Fruit fly (Drosophila melanogaster) whole organism, larva: ENCODE measurements around the gene poe.

ENCODE experiments used
- noc ChIP-seq: fragments of 200-800 bp; sonication (Bioruptor generic); optimal IDR thresholded peaks from 3 replicates; lab custom pipeline; 2019; ENCODE audit warnings: missing biosample characterization, mild to moderate bottlenecking, missing genetic modification characterization, moderate library complexity

poe gene

DNA sequence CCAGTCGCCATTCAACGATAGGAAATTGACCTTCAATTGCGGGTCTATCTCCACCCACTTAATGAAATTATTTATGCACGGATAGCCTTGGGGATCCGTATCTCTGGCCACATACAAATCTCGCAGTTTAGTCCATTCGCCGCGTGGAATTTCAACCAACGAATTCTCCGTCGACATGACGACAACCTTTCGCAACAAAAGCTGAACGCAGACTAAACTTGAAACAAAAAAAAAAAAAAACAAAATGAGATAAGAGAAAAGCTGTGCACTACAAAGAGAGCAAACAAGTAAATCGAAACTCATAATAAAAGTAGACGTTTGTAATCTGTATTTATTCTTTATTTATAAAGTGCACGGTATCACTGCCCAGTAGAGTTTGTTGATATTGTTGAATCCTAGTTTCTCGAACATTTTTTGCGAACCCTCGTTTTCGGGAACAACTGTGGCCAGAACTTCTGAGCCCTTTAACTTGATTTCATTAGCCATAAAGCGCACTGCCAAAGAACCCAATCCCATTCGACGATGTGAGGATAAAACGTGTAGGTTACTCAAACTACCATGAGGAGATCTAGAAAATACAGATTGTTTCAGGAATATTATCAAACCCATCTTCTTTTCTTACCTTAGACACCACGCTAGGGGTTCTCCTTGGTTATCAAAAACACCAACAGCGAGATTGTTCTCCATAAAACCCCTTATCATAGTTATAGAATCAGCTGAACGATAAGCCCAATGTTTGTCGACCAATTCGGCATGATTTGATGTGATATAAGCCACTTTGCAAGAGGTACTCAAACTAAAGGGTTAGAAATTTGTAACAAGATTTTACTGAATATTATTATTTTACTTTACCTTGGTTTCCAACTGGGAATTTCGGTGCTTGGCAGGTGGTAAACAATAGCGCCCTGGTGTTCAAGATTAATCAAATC is 61.9 kb downstream of the poe start, which contains the start of gene CG12560:
Gene CG12560 (minus strand): TSS at position 195 of the 929 bp plus-strand sequence.
- TF ChIP-seq noc = no peak

DNA sequence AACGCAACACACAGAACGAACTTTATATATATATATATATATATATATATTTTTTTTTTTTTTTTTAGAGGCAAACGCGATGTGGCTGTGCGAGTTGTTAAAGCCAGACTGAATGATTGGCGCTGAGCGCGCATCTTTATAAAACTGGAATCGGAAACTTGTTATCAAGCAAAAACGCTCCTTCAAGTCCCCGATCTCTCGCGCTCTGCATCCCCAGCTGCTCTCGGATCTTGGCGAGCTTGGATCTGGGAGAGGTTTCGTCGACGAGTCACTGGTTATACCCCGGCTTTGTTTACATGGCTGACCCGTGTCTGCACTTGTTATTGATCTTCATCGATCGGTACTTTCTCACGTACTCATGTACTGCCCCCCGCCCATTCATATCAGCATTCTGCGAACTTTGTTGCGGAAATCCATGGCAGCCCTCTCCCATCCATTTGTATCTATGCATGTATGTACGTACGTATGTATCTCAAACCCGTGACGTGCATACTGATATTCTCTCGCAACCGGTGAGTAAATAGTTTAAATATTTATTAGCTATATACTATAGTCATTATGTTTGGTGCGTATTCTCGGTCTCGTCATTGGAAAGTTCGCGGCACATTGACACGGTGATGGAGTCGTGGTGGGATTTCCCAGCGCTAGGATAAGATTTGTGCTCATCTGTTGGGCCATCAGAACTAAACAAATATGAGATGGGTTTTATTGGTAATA is 64.1 kb downstream of the poe start, which contains the start of gene Spn28Dc:
Gene Spn28Dc (minus strand): TSS at position 51 of the 717 bp plus-strand sequence.
- no peak for TF ChIP-seq noc

DNA sequence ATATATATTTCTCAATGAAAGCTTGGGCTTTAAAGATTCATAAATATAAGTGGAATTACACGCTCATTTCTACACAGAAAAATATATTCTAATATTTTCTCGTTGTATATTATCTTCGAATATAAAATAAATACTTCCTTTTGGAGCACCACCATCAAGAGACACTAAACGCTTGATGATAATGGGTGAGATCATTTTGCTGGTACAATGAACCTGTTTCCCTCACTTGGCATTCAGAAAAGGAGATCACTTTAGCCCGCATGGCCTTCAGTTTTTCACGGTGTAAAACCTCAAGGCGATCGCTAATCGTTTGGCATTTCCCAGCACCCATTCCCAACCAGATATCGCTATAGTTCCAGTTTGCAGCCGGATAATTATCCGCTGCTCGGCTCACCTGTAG is 65.4 kb downstream of the poe start:
- no peak for TF ChIP-seq noc
